Worm (Caenorhabditis elegans): ENCODE measurements around the gene ZK1307.2.

Gene ZK1307.2

ce11 chrII:9636300-9636699 lies 17.5 kb downstream of the ZK1307.2 start, which contains the start of gene ZK1307.7:
Gene ZK1307.7, plus strand, starts transcription at chrII:9636600.
- TF ChIP-seq T22C8.4 (GFP tag; IDR thresholded peaks at IDR 0.05) (no peak), ref-1 (GFP tag; conservative IDR thresholded peaks at IDR 0.05) (no peak), med-1 (GFP tag; optimal IDR thresholded peaks at IDR 0.05; ENCODE audit: insufficient read depth) (no peak), ztf-29 (GFP tag; IDR thresholded peaks at IDR 0.05) (no peak), tab-1 (GFP tag; IDR thresholded peaks at IDR 0.05) (no peak), flt-1 (GFP tag; IDR thresholded peaks at IDR 0.05) (no peak), cog-1 (tag; optimal IDR thresholded peaks at IDR 0.05) (no peak), ztf-23 (GFP tag; IDR thresholded peaks at IDR 0.05) (no peak), klf-2 (GFP tag; conservative IDR thresholded peaks at IDR 0.05) (no peak)

DNA sequence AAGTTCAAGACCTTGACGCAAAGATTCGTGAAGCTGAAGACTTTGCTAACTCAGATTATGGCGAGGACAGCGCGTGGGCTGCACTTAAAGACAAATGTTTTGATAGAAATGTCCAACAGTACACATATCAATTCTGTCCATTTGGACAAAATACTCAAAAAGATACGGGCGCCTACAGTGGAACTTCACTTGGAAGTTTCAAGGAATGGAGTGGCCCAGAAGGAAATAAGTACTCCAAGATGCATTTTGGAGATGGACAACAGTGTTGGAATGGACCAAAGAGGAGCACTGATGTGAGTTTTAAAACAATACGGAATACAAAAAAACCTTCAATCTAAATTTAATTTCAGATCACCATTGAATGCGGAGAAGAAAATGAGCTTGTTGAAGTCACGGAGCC lies 27.8 kb downstream of the ZK1307.2 start:
- no peak for TF ChIP-seq tab-1 (GFP tag; IDR thresholded peaks at IDR 0.05)
- no peak for TF ChIP-seq ztf-29 (GFP tag; IDR thresholded peaks at IDR 0.05)

DNA sequence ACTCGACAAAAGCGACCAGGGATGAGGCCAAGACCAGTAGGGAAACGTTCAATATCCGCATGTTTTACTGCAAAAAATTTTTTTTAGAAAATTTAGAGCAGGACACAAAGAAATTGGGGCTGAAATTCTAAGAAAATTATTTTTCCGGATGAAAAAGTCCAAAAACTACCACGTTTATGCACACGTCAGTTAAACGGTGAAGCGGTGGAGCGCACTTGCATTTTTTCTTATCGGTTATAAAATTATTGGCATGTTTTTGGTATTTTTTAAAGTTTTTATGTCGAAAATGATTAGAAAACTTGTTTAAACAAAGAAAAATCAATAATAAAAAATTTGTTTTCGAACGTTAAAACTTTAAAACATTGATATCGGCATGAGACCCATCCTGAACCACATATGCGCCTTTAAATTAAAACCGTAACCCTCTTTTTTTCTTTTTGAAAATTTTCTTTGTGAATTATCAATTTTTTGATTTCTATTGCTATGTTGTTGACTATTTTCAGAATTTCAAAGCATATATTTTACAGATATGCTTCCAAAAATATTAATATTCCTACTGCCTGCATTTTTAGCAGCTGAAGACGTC lies 29.5 kb downstream of the ZK1307.2 start, which contains the start of the genes dnj-20 and ZK1307.8:
dnj-20 (minus strand) TSS at position 67 of the 586 bp plus-strand sequence.
ZK1307.8 (plus strand) TSS at position 504 of the 586 bp plus-strand sequence.
- TF ChIP-seq ztf-23 (GFP tag; IDR thresholded peaks at IDR 0.05) (no peak), klf-2 (GFP tag; conservative IDR thresholded peaks at IDR 0.05) (no peak), tab-1 (GFP tag; IDR thresholded peaks at IDR 0.05) (no peak), flt-1 (GFP tag; IDR thresholded peaks at IDR 0.05) (no peak), ztf-29 (GFP tag; IDR thresholded peaks at IDR 0.05) (no peak), med-1 (GFP tag; optimal IDR thresholded peaks at IDR 0.05; ENCODE audit: insufficient read depth) (no peak), cog-1 (tag; optimal IDR thresholded peaks at IDR 0.05) (no peak), ref-1 (GFP tag; conservative IDR thresholded peaks at IDR 0.05) (no peak), T22C8.4 (GFP tag; IDR thresholded peaks at IDR 0.05) (no peak)

ce11 chrII:9621913-9622348 lies 31.8 kb downstream of the ZK1307.2 start:
- TF ChIP-seq tab-1 (GFP tag; IDR thresholded peaks at IDR 0.05) (no peak), med-1 (GFP tag; optimal IDR thresholded peaks at IDR 0.05; ENCODE audit: insufficient read depth) (no peak), ztf-29 (GFP tag; IDR thresholded peaks at IDR 0.05) (no peak)

DNA sequence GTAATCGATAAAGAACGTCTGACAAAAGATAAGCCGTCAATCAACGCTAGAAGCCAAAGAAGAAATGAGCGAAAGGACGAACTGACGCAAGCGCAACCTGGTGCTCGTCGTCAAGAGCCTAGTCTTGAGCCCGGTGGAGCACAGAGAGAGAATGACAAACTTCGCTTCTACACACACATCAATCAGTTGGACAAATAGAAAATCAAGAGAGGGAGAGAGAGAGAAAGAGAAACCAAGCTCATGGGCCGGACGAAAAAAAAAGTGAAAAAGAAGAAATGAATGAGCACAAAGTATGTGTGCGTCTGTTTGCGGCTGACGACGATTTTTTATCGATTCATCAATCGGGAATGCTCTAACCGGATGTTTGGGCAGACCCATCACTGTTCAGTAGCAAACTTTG lies 32.6 kb downstream of the ZK1307.2 start:
- TF ChIP-seq ztf-29 (GFP tag; IDR thresholded peaks at IDR 0.05) (no peak), cog-1 (tag; optimal IDR thresholded peaks at IDR 0.05) (no peak), tab-1 (GFP tag; IDR thresholded peaks at IDR 0.05) (no peak), med-1 (GFP tag; optimal IDR thresholded peaks at IDR 0.05; ENCODE audit: insufficient read depth) (no peak), klf-2 (GFP tag; conservative IDR thresholded peaks at IDR 0.05) (no peak), flt-1 (GFP tag; IDR thresholded peaks at IDR 0.05) (no peak), ztf-23 (GFP tag; IDR thresholded peaks at IDR 0.05) (no peak), T22C8.4 (GFP tag; IDR thresholded peaks at IDR 0.05) (no peak), ref-1 (GFP tag; conservative IDR thresholded peaks at IDR 0.05) (no peak)

ce11 chrII:9620616-9621015 lies 33.1 kb downstream of the ZK1307.2 start:
- TF ChIP-seq ref-1 (GFP tag; conservative IDR thresholded peaks at IDR 0.05) (no peak), cog-1 (tag; optimal IDR thresholded peaks at IDR 0.05) (no peak), flt-1 (GFP tag; IDR thresholded peaks at IDR 0.05) (no peak), ztf-29 (GFP tag; IDR thresholded peaks at IDR 0.05) (no peak), tab-1 (GFP tag; IDR thresholded peaks at IDR 0.05) (no peak)

ce11 chrII:9619995-9620535 lies 33.7 kb downstream of the ZK1307.2 start:
- TF ChIP-seq ztf-23 (GFP tag; IDR thresholded peaks at IDR 0.05) = no peak
- no peak for TF ChIP-seq med-1 (GFP tag; optimal IDR thresholded peaks at IDR 0.05; ENCODE audit: insufficient read depth)
- no peak for TF ChIP-seq T22C8.4 (GFP tag; IDR thresholded peaks at IDR 0.05)
- no peak for TF ChIP-seq flt-1 (GFP tag; IDR thresholded peaks at IDR 0.05)
- no peak for TF ChIP-seq cog-1 (tag; optimal IDR thresholded peaks at IDR 0.05)
- no peak for TF ChIP-seq tab-1 (GFP tag; IDR thresholded peaks at IDR 0.05)
- TF ChIP-seq ref-1 (GFP tag; conservative IDR thresholded peaks at IDR 0.05) = no peak
- TF ChIP-seq ztf-29 (GFP tag; IDR thresholded peaks at IDR 0.05) = no peak
- no peak for TF ChIP-seq klf-2 (GFP tag; conservative IDR thresholded peaks at IDR 0.05)

DNA sequence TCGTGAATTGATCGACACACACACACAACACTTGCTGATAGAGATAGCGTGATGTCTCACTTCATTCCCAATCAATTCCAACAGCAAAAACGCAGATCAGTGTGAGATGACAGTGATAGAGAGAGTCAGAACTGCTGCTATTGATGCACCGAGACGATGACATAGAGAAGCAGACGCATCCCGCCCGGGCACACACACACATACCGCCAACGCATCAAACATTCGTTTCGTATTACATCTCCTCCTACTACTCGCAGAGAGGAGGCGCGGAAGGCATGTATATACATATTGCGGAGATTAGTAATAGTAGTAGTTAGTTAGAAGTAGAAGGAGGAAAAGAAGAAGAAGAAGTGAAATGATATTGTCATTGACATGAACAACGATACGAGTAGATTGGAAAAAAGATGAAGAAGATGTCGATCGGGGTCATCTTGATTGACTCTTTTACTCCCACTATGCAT lies 34.3 kb downstream of the ZK1307.2 start:
- TF ChIP-seq ztf-23 (GFP tag; IDR thresholded peaks at IDR 0.05) (0 out of 2 replicates have a peak, but pooled peaks have one; percentile 44), flt-1 (GFP tag; IDR thresholded peaks at IDR 0.05) (peak; percentile 50; the same call in 1 of the 2 replicates), T22C8.4 (GFP tag; IDR thresholded peaks at IDR 0.05) (0 out of 2 replicates have a peak, but pooled peaks have one; percentile 27), ref-1 (GFP tag; conservative IDR thresholded peaks at IDR 0.05) (no peak), tab-1 (GFP tag; IDR thresholded peaks at IDR 0.05) (no peak), med-1 (GFP tag; optimal IDR thresholded peaks at IDR 0.05; ENCODE audit: insufficient read depth) (no peak), ztf-29 (GFP tag; IDR thresholded peaks at IDR 0.05) (no peak), klf-2 (GFP tag; conservative IDR thresholded peaks at IDR 0.05) (no peak), cog-1 (tag; optimal IDR thresholded peaks at IDR 0.05) (peak; percentile 72)

- TF ChIP-seq T22C8.4 (GFP tag; IDR thresholded peaks at IDR 0.05) (no peak), cog-1 (tag; optimal IDR thresholded peaks at IDR 0.05) (no peak), flt-1 (GFP tag; IDR thresholded peaks at IDR 0.05) (no peak), tab-1 (GFP tag; IDR thresholded peaks at IDR 0.05) (no peak), ref-1 (GFP tag; conservative IDR thresholded peaks at IDR 0.05) (no peak), klf-2 (GFP tag; conservative IDR thresholded peaks at IDR 0.05) (no peak), med-1 (GFP tag; optimal IDR thresholded peaks at IDR 0.05; ENCODE audit: insufficient read depth) (no peak), ztf-23 (GFP tag; IDR thresholded peaks at IDR 0.05) (no peak), ztf-29 (GFP tag; IDR thresholded peaks at IDR 0.05) (no peak)
Observed at ce11 chrII:9618759-9619158, 35.0 kb downstream of the ZK1307.2 start.

DNA sequence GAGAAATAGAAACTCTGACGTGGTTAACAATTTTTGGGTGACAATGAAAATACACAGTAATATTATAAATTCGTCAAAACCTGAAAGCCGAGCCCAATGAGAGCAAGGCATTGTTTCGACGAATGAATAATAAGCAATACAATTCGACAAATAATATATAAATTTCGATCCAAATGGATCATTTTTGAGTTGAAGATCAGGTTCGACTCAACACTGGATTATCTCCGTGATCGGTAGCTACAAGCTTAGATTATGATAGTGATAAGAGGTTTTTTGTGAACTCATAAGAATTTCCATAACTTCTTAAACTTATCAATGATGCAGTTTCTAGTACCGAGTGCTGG lies 35.9 kb downstream of the ZK1307.2 start:
- TF ChIP-seq T22C8.4 (GFP tag; IDR thresholded peaks at IDR 0.05) (no peak), ztf-29 (GFP tag; IDR thresholded peaks at IDR 0.05) (no peak), cog-1 (tag; optimal IDR thresholded peaks at IDR 0.05) (no peak), flt-1 (GFP tag; IDR thresholded peaks at IDR 0.05) (no peak), ref-1 (GFP tag; conservative IDR thresholded peaks at IDR 0.05) (no peak), med-1 (GFP tag; optimal IDR thresholded peaks at IDR 0.05; ENCODE audit: insufficient read depth) (no peak), ztf-23 (GFP tag; IDR thresholded peaks at IDR 0.05) (no peak), klf-2 (GFP tag; conservative IDR thresholded peaks at IDR 0.05) (no peak), tab-1 (GFP tag; IDR thresholded peaks at IDR 0.05) (no peak)

Data from whole organism, midembryonic.